Worm (Caenorhabditis elegans) whole organism, late embryonic: ENCODE measurements around the gene tag-120.

Source experiments
- C38D4.7 ChIP-seq: fragments of 200-800 bp; sonication (Bioruptor generic); optimal IDR thresholded peaks from 2 replicates; lab custom pipeline; 2018; ENCODE audit warnings: mild to moderate bottlenecking, missing genetic modification characterization, moderate library complexity, missing compliant biosample characterization
- K02D7.2 ChIP-seq: sonication (generic microtip); optimal IDR thresholded peaks from 2 replicates; lab custom pipeline; 2017; ENCODE audit warnings: mild to moderate bottlenecking, missing genetic modification characterization, missing compliant biosample characterization
- K09A11.1 ChIP-seq: sonication (generic microtip); optimal IDR thresholded peaks from 2 replicates; lab custom pipeline; 2017; ENCODE audit warnings: antibody characterized with exemption, mild to moderate bottlenecking, missing genetic modification characterization, missing compliant biosample characterization; ENCODE audit not compliant: insufficient read depth
- Y22D7AL.16 ChIP-seq: sonication (generic microtip); optimal IDR thresholded peaks from 2 replicates; lab custom pipeline; 2016; ENCODE audit warnings: missing genetic modification characterization, missing compliant biosample characterization
- ahr-1 ChIP-seq: sonication (generic microtip); optimal IDR thresholded peaks from 2 replicates; lab custom pipeline; 2016; ENCODE audit warnings: missing genetic modification characterization, missing compliant biosample characterization
- ama-1 ChIP-seq: fragments of 150-350 bp; optimal IDR thresholded peaks from 2 replicates; lab custom pipeline; 2014
- ceh-14 ChIP-seq: sonication (generic microtip); optimal IDR thresholded peaks from 2 replicates; lab custom pipeline; 2016; ENCODE audit warnings: missing genotype, missing genetic modification characterization, missing compliant biosample characterization
- ceh-19 ChIP-seq: fragments of 200-800 bp; sonication (Bioruptor generic); optimal IDR thresholded peaks from 2 replicates; lab custom pipeline; 2018; ENCODE audit warnings: mild to moderate bottlenecking, missing genetic modification characterization, missing compliant biosample characterization
- ceh-31 ChIP-seq: sonication (generic microtip); optimal IDR thresholded peaks from 2 replicates; lab custom pipeline; 2016; ENCODE audit warnings: missing genetic modification characterization, missing compliant biosample characterization
- ceh-34 ChIP-seq: sonication (generic microtip); optimal IDR thresholded peaks from 2 replicates; lab custom pipeline; 2016; ENCODE audit warnings: mild to moderate bottlenecking, missing genetic modification characterization, missing compliant biosample characterization
- ceh-48 ChIP-seq: sonication (generic microtip); optimal IDR thresholded peaks from 2 replicates; lab custom pipeline; 2016; ENCODE audit warnings: missing genetic modification characterization, inconsistent platforms, missing compliant biosample characterization
- ceh-6 ChIP-seq: fragments of 200-800 bp; sonication (Bioruptor generic); optimal IDR thresholded peaks from 2 replicates; lab custom pipeline; 2018; ENCODE audit warnings: mild to moderate bottlenecking, missing genetic modification characterization, missing compliant biosample characterization
- ceh-9 ChIP-seq: sonication (generic microtip); optimal IDR thresholded peaks from 2 replicates; lab custom pipeline; 2016; ENCODE audit warnings: mild to moderate bottlenecking, missing genetic modification characterization, inconsistent platforms, missing compliant biosample characterization
- che-1 ChIP-seq: sonication (generic microtip); optimal IDR thresholded peaks from 2 replicates; lab custom pipeline; 2016; ENCODE audit warnings: mild to moderate bottlenecking, missing genetic modification characterization, missing compliant biosample characterization
- dve-1 ChIP-seq: sonication (generic microtip); optimal IDR thresholded peaks from 2 replicates; lab custom pipeline; 2017; ENCODE audit warnings: antibody characterized with exemption, mild to moderate bottlenecking, missing genetic modification characterization, missing compliant biosample characterization
- elt-2 ChIP-seq: sonication (generic microtip); optimal IDR thresholded peaks from 2 replicates; lab custom pipeline; 2016; ENCODE audit warnings: missing genetic modification reagents, missing genetic modification characterization, missing compliant biosample characterization
- elt-4 ChIP-seq: sonication (generic microtip); optimal IDR thresholded peaks from 2 replicates; lab custom pipeline; 2016; ENCODE audit warnings: missing genetic modification characterization, missing compliant biosample characterization
- fax-1 ChIP-seq: sonication (generic microtip); optimal IDR thresholded peaks from 2 replicates; lab custom pipeline; 2016; ENCODE audit warnings: missing genotype, missing genetic modification characterization, missing compliant biosample characterization
- fkh-6 ChIP-seq: sonication (generic microtip); optimal IDR thresholded peaks from 2 replicates; lab custom pipeline; 2016; ENCODE audit warnings: missing genetic modification characterization, missing compliant biosample characterization
- hlh-30 ChIP-seq: sonication (generic microtip); optimal IDR thresholded peaks from 2 replicates; lab custom pipeline; 2017; ENCODE audit warnings: antibody characterized with exemption, missing genetic modification characterization, missing compliant biosample characterization; ENCODE audit not compliant: insufficient read depth
- lim-6 ChIP-seq: sonication (generic microtip); optimal IDR thresholded peaks from 2 replicates; lab custom pipeline; 2016; ENCODE audit warnings: missing genetic modification characterization, missing compliant biosample characterization
- lin-11 ChIP-seq: fragments of 200-800 bp; sonication (Bioruptor generic); optimal IDR thresholded peaks from 2 replicates; lab custom pipeline; 2018; ENCODE audit warnings: mild to moderate bottlenecking, missing genetic modification characterization, missing compliant biosample characterization
- nfya-1 ChIP-seq: sonication (generic microtip); optimal IDR thresholded peaks from 2 replicates; lab custom pipeline; 2017; ENCODE audit warnings: missing genetic modification characterization, mild to moderate bottlenecking, missing compliant biosample characterization, antibody characterized with exemption, moderate library complexity
- nhr-232 ChIP-seq: sonication (generic microtip); optimal IDR thresholded peaks from 2 replicates; lab custom pipeline; 2016; ENCODE audit warnings: missing genetic modification characterization, missing compliant biosample characterization
- npax-4 ChIP-seq: sonication (generic microtip); optimal IDR thresholded peaks from 2 replicates; lab custom pipeline; 2016; ENCODE audit warnings: missing genetic modification characterization, missing compliant biosample characterization
- pat-9 ChIP-seq: fragments of 200-800 bp; sonication (Bioruptor generic); optimal IDR thresholded peaks from 2 replicates; lab custom pipeline; 2018; ENCODE audit warnings: mild to moderate bottlenecking, missing genetic modification characterization, moderate library complexity, missing compliant biosample characterization
- pax-1 ChIP-seq: fragments of 150-350 bp; optimal IDR thresholded peaks from 2 replicates; lab custom pipeline; 2014; ENCODE audit warnings: missing biosample characterization, missing genetic modification characterization
- pqm-1 ChIP-seq: sonication (generic microtip); optimal IDR thresholded peaks from 2 replicates; lab custom pipeline; 2016; ENCODE audit warnings: missing genetic modification characterization, missing compliant biosample characterization
- ref-2 ChIP-seq: sonication (generic microtip); optimal IDR thresholded peaks from 2 replicates; lab custom pipeline; 2016; ENCODE audit warnings: missing genetic modification characterization, missing compliant biosample characterization
- rnt-1 ChIP-seq: sonication (generic microtip); optimal IDR thresholded peaks from 2 replicates; lab custom pipeline; 2016; ENCODE audit warnings: missing genetic modification characterization, missing compliant biosample characterization
- sox-4 ChIP-seq: sonication (generic microtip); optimal IDR thresholded peaks from 2 replicates; lab custom pipeline; 2017; ENCODE audit warnings: mild to moderate bottlenecking, missing genetic modification characterization, inconsistent platforms, missing compliant biosample characterization
- syd-9 ChIP-seq: sonication (generic microtip); optimal IDR thresholded peaks from 2 replicates; lab custom pipeline; 2016; ENCODE audit warnings: mild to moderate bottlenecking, missing genetic modification characterization, moderate library complexity, missing compliant biosample characterization
- tbx-2 ChIP-seq: sonication (generic microtip); optimal IDR thresholded peaks from 2 replicates; lab custom pipeline; 2016; ENCODE audit warnings: missing genetic modification characterization, missing compliant biosample characterization
- ttx-3 ChIP-seq: sonication (generic microtip); optimal IDR thresholded peaks from 2 replicates; lab custom pipeline; 2016; ENCODE audit warnings: missing genetic modification reagents, missing genetic modification characterization, missing compliant biosample characterization
- unc-3 ChIP-seq, 2 experiments: fragments of 200-800 bp in 1 of 2; sonication (Bioruptor generic) in 1 of 2; sonication (generic microtip) in 1 of 2; conservative IDR thresholded peaks in 1 of 2; optimal IDR thresholded peaks in 1 of 2; 2 replicates each; pipeline versions ENCODE4 v1.3.6 to Lab custom; 2016 to 2022; ENCODE audit warnings: missing compliant biosample characterization in 2 of 2, missing genetic modification characterization in 2 of 2, missing genetic modification reagents in 1 of 2
- unc-42 ChIP-seq: sonication (generic microtip); optimal IDR thresholded peaks from 2 replicates; lab custom pipeline; 2016; ENCODE audit warnings: missing genotype, missing genetic modification characterization, missing compliant biosample characterization
- unc-55 ChIP-seq: sonication (generic microtip); optimal IDR thresholded peaks from 2 replicates; lab custom pipeline; 2017; ENCODE audit warnings: missing biosample characterization, missing genetic modification reagents, missing genetic modification characterization
- unc-86 ChIP-seq: sonication (generic microtip); optimal IDR thresholded peaks from 2 replicates; lab custom pipeline; 2016; ENCODE audit warnings: missing genetic modification characterization, missing compliant biosample characterization

tag-120 gene

DNA sequence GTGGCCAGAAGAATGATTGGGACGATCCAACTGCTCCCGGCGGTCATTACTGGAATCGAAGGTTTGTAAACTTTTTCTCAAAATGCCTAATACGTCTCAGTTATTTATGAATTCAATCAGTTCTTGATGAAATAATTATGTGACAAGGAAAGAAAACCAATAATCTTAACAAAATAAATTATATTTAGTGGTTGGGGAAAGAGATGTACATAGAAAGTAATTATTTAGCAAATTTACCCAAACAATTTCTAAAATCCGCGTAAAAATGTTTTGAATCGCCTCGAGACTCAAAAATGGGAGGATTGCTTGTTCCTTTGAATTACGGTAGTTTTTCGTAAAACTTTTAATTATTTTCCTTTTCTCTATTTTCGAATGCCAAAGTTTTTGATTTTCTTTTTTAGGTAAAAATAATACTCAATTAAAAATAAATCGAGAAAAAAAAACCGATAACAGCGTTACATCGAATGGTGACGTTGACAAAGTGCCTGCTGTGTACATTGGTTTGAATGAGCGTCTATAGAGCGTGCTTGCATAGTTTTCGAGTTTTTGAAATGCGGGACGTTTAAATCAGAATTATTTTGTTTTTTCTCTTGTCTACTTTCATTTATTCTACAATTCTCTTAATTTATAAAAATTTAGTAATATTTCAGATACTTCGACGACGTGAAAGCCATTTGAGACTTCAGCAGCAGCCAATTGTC, 20.0 kb upstream of the tag-120 start, which contains the start of the genes aagr-3 and drap-1:
aagr-3 (minus strand) TSS at position 51 of the 701 bp plus-strand sequence.
drap-1 (plus strand) TSS at position 645 of the 701 bp plus-strand sequence.
- TF ChIP-seq K09A11.1 (tag; lab: Kevin White, UChicago) (no peak), ttx-3 (tag; lab: Kevin White, UChicago) (no peak), syd-9 (tag; lab: Kevin White, UChicago) (no peak), ama-1 (no peak), ceh-14 (tag; lab: Kevin White, UChicago) (no peak), Y22D7AL.16 (tag; lab: Kevin White, UChicago) (no peak), ceh-31 (tag; lab: Kevin White, UChicago) (peak; percentile 2), elt-2 (peak; percentile 14), nfya-1 (peak; percentile 45)
- TF ChIP-seq, all 69 proteins: peak for 3

DNA sequence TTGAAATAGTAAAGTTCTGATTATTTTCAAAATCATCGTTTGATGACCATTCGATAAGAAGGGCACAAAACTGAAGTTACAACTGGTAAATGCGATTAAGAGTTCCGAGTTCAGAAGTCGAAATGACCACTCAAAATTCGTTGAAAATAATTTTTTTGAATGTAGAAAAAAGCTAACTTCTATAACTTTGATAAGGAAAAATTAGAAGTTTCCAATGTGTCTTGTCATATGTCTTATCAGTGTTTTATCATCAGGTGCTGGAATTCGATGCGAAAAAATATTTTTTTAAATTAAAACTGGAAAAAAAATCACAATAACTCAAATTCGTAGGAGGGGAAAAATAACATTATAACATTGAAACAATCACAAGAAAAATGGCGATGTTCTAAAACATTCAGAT, 16.1 kb upstream of the tag-120 start:
- TF ChIP-seq sox-4 (no peak), K02D7.2 (no peak), fkh-6 (tag; lab: Kevin White, UChicago) (no peak), ceh-19 (no peak), elt-2 (no peak), unc-3 (GFP tag; conservative IDR thresholded peaks at IDR 0.05; lab: Robert Waterston, UW) (no peak), unc-3 (tag; optimal IDR thresholded peaks at IDR 0.05; lab: Kevin White, UChicago) (no peak), unc-86 (tag; lab: Kevin White, UChicago) (no peak), tbx-2 (tag; lab: Kevin White, UChicago) (no peak), lin-11 (tag; lab: Kevin White, UChicago) (no peak), K09A11.1 (tag; lab: Kevin White, UChicago) (no peak), dve-1 (tag; lab: Kevin White, UChicago) (no peak), lim-6 (no peak)

DNA sequence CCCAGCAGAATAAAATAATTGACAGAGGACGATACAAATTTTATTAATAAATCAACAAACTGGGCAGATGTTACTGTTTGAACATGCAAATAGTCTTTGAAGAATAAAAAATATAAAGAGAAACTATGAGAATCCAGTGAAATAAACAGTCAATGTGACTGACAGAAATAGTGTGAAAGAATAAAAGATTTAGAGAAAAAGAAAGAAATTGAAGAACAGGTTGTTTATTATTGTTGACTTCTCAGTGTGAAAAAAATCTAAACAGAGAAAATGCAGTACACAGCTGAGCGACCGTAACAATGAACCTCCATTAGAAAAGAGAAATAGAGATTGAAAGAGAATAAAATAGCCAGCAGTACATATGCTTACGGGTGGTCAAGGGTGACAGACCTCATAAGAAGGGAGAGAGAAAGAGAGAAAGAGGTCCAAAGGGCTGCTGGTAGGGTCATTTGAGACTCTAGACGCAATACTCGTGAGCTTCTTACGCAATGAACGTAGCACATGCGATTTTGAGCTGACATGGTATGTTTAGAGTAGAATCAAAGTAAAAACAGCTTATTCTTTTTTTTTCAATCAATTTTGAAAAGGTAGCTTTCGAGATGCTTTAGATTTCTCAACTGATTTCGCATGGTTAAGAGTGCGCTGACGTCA, 14.5 kb upstream of the tag-120 start, which contains the start of gene slcr-46.3:
slcr-46.3 (minus strand) TSS at position 86 of the 651 bp plus-strand sequence.
- TF ChIP-seq unc-3 (GFP tag; conservative IDR thresholded peaks at IDR 0.05; lab: Robert Waterston, UW) (no peak), unc-3 (tag; optimal IDR thresholded peaks at IDR 0.05; lab: Kevin White, UChicago) (no peak), pax-1 (tag; lab: Kevin White, UChicago) (peak; percentile 77), pqm-1 (tag; lab: Kevin White, UChicago) (no peak), K02D7.2 (no peak), unc-42 (tag; lab: Kevin White, UChicago) (no peak), elt-4 (tag; lab: Kevin White, UChicago) (no peak), ceh-6 (GFP tag; lab: Kevin White, UChicago) (no peak), rnt-1 (no peak), lim-6 (no peak), hlh-30 (peak; percentile 27), tbx-2 (tag; lab: Kevin White, UChicago) (peak; percentile 12), ceh-9 (tag; lab: Kevin White, UChicago) (no peak), ref-2 (tag; lab: Kevin White, UChicago) (peak; percentile 36), fax-1 (no peak), ceh-48 (tag; lab: Kevin White, UChicago) (no peak), nfya-1 (peak; percentile 13), C38D4.7 (GFP tag; lab: Kevin White, UChicago) (no peak), npax-4 (tag; lab: Kevin White, UChicago) (no peak), ceh-34 (tag; lab: Kevin White, UChicago) (peak; percentile 50), ahr-1 (no peak)

DNA sequence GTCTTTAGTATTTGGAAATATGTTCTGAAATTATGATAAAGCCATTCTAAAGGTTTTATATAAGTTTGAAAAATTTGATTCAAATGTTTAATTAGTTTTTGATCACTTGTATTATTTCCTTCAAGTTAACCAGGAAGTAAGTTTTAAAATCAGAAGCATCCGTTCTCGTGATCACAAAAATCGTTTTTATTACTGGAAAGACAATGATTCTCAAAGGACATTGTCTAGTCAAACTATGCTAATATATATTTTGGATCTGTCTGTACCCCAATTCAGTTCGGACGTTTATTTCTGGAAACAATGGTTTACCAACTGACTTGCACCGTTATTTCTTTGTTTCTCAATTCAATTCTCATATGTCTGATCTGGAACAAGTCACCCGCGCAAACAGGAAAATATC, 6.8 kb upstream of the tag-120 start, which contains the start of gene str-188:
str-188 (plus strand) TSS at position 301 of the 400 bp plus-strand sequence.
- no peak for TF ChIP-seq unc-55
- no peak for TF ChIP-seq nhr-232 (tag; lab: Kevin White, UChicago)
- no peak for TF ChIP-seq tbx-2 (tag; lab: Kevin White, UChicago)
- no peak for TF ChIP-seq che-1 (tag; lab: Kevin White, UChicago)
- TF ChIP-seq pat-9 (tag; lab: Kevin White, UChicago), result no peak
- no peak for TF ChIP-seq unc-86 (tag; lab: Kevin White, UChicago)
